Worm (Caenorhabditis elegans): ENCODE results near the gene R02F2.5.

The R02F2.5 gene

ce11 chrIII:5498973-5499372 lies 19.9 kb downstream of the R02F2.5 start, which contains the start of gene R02F2.9 (continued):
- peak; percentile 49 for TF ChIP-seq lir-3 (tag; optimal IDR thresholded peaks at IDR 0.05; ENCODE audit: poor library complexity)
- TF ChIP-seq aly-2 (tag; optimal IDR thresholded peaks at IDR 0.05), result peak; percentile 13
- peak; percentile 75 for TF ChIP-seq dsc-1 (tag; optimal IDR thresholded peaks at IDR 0.05)
- TF ChIP-seq snu-23 (GFP tag; optimal IDR thresholded peaks at IDR 0.05), result peak; percentile 74
- TF ChIP-seq ceh-82 (tag; optimal IDR thresholded peaks at IDR 0.05), result peak in 2 of 3 experiments; percentile 44 to 57
- peak; percentile 71 for TF ChIP-seq swsn-7 (tag; optimal IDR thresholded peaks at IDR 0.05)
- peak; percentile 46 for TF ChIP-seq nhr-90 (tag; optimal IDR thresholded peaks at IDR 0.05; ENCODE audit: poor library complexity)
- TF ChIP-seq ceh-90 (tag; optimal IDR thresholded peaks at IDR 0.05), result peak; percentile 37

- TF ChIP-seq lin-14 (GFP tag; optimal IDR thresholded peaks at IDR 0.05), result peak; percentile 8
- TF ChIP-seq efl-1 (optimal IDR thresholded peaks at IDR 0.05), result no peak
- peak in 1 of 2 experiments; percentile 44 for TF ChIP-seq efl-1 (GFP tag; optimal IDR thresholded peaks at IDR 0.05 in 1 of 2)
- peak in 1 of 2 experiments; percentile 10 for TF ChIP-seq ztf-11 (tag; optimal IDR thresholded peaks at IDR 0.05)
- no peak for TF ChIP-seq hlh-17 (GFP tag; optimal IDR thresholded peaks at IDR 0.05; ENCODE audit: borderline replicate concordance)
- no peak for TF ChIP-seq lin-13 (GFP tag; optimal IDR thresholded peaks at IDR 0.05)
Measured at ce11 chrIII:5499942-5500341, 20.8 kb downstream of the R02F2.5 start.

ce11 chrIII:5500732-5501131 lies 21.6 kb downstream of the R02F2.5 start:
- TF ChIP-seq lin-35 (GFP tag; optimal IDR thresholded peaks at IDR 0.05) (no peak), F16B12.6 (tag; optimal IDR thresholded peaks at IDR 0.05) (no peak), C04F5.9 (tag; optimal IDR thresholded peaks at IDR 0.05) (no peak), lin-39 (tag; optimal IDR thresholded peaks at IDR 0.05) (no peak), efl-1 (optimal IDR thresholded peaks at IDR 0.05) (no peak), efl-1 (GFP tag; optimal IDR thresholded peaks at IDR 0.05 in 1 of 2) (no peak), hpl-2 (GFP tag; optimal IDR thresholded peaks at IDR 0.05) (no peak), isw-1 (GFP tag; IDR thresholded peaks at IDR 0.05) (no peak), sptf-1 (tag; optimal IDR thresholded peaks at IDR 0.05) (no peak), zag-1 (tag; optimal IDR thresholded peaks at IDR 0.05) (no peak), fkh-8 (tag; optimal IDR thresholded peaks at IDR 0.05) (peak; percentile 88), ceh-8 (GFP tag; optimal IDR thresholded peaks at IDR 0.05) (peak; percentile 39), hlh-17 (GFP tag; optimal IDR thresholded peaks at IDR 0.05; ENCODE audit: borderline replicate concordance) (no peak), ztf-4 (tag; optimal IDR thresholded peaks at IDR 0.05) (no peak), elt-2 (tag; optimal IDR thresholded peaks at IDR 0.05) (no peak), nhr-90 (tag; optimal IDR thresholded peaks at IDR 0.05; ENCODE audit: poor library complexity) (no peak), Y116A8C.19 (tag; optimal IDR thresholded peaks at IDR 0.05; ENCODE audit: borderline replicate concordance) (no peak), xbp-1 (tag; optimal IDR thresholded peaks at IDR 0.05) (no peak), ceh-88 (GFP tag; IDR thresholded peaks at IDR 0.05) (no peak), vab-15 (tag; optimal IDR thresholded peaks at IDR 0.05) (no peak), snpc-4 (tag; optimal IDR thresholded peaks at IDR 0.05) (no peak), nhr-77 (tag; optimal IDR thresholded peaks at IDR 0.05) (no peak), hlh-4 (tag; optimal IDR thresholded peaks at IDR 0.05) (no peak), lin-14 (GFP tag; optimal IDR thresholded peaks at IDR 0.05) (peak; percentile 17), ceh-82 (tag; optimal IDR thresholded peaks at IDR 0.05) (no peak), C16A3.4 (tag; optimal IDR thresholded peaks at IDR 0.05) (no peak), mef-2 (tag; optimal IDR thresholded peaks at IDR 0.05) (no peak), nhr-11 (tag; optimal IDR thresholded peaks at IDR 0.05) (peak; percentile 56), mdl-1 (tag; optimal IDR thresholded peaks at IDR 0.05) (no peak), tbx-2 (tag; optimal IDR thresholded peaks at IDR 0.05) (no peak), unc-86 (tag; optimal IDR thresholded peaks at IDR 0.05) (peak; percentile 8), mab-9 (GFP tag; IDR thresholded peaks at IDR 0.05) (no peak), irx-1 (tag; optimal IDR thresholded peaks at IDR 0.05) (no peak), ces-1 (GFP tag; optimal IDR thresholded peaks at IDR 0.05) (no peak), unc-62 (GFP tag; optimal IDR thresholded peaks at IDR 0.05) (no peak), ztf-11 (tag; optimal IDR thresholded peaks at IDR 0.05) (no peak), fos-1 (tag; optimal IDR thresholded peaks at IDR 0.05) (peak; percentile 35), unc-30 (tag; optimal IDR thresholded peaks at IDR 0.05) (no peak), efl-3 (GFP tag; optimal IDR thresholded peaks at IDR 0.05) (no peak), pqm-1 (tag; optimal IDR thresholded peaks at IDR 0.05) (no peak), ceh-90 (tag; optimal IDR thresholded peaks at IDR 0.05) (no peak), pag-3 (tag; optimal IDR thresholded peaks at IDR 0.05; ENCODE audit: borderline replicate concordance, insufficient read depth) (no peak)
